Fruit fly (Drosophila melanogaster) whole organism, embryonic: ENCODE data around the gene Exn.
A peak's percentile ranks its signal among the peaks of the same experiment; 100 is the strongest.

Experiments used
- ATbp ChIP-seq: fragments of 200-800 bp; sonication (Bioruptor generic); optimal IDR thresholded peaks from 2 replicates; lab custom pipeline; 2017; ENCODE audit warnings: missing biosample characterization, mild to moderate bottlenecking, missing genetic modification characterization, missing genetic modification reagents
- CG10321 ChIP-seq: fragments of 200-800 bp; sonication (Bioruptor generic); IDR thresholded peaks from 2 replicates; pipeline ENCODE4 v1.3.6; 2022; ENCODE audit warnings: missing biosample characterization, missing genetic modification characterization
- CG11398 ChIP-seq: fragments of 200-800 bp; sonication (Bioruptor generic); optimal IDR thresholded peaks from 2 replicates; lab custom pipeline; 2016; ENCODE audit warnings: missing biosample characterization, missing genetic modification characterization
- CG12104 ChIP-seq: fragments of 200-800 bp; sonication (Bioruptor generic); optimal IDR thresholded peaks from 3 replicates; lab custom pipeline; 2016; ENCODE audit warnings: missing biosample characterization, missing genetic modification characterization
- CG12155 ChIP-seq: fragments of 200-800 bp; sonication (Bioruptor generic); optimal IDR thresholded peaks from 3 replicates; lab custom pipeline; 2016; ENCODE audit warnings: missing biosample characterization, missing genetic modification characterization
- CG1233 ChIP-seq: fragments of 200-800 bp; sonication (Bioruptor generic); optimal IDR thresholded peaks from 4 replicates; lab custom pipeline; 2018; ENCODE audit warnings: missing biosample characterization, mild to moderate bottlenecking, missing genetic modification characterization
- CG13624 ChIP-seq: fragments of 200-800 bp; sonication (Bioruptor generic); optimal IDR thresholded peaks from 2 replicates; lab custom pipeline; 2016; ENCODE audit warnings: missing biosample characterization, missing genetic modification characterization
- CG14667 ChIP-seq: fragments of 200-800 bp; sonication (Bioruptor generic); IDR thresholded peaks from 2 replicates; pipeline ENCODE4 v1.3.6; 2022; ENCODE audit warnings: missing biosample characterization, missing genetic modification characterization
- CG14860 ChIP-seq: fragments of 200-800 bp; sonication (Bioruptor generic); IDR thresholded peaks from 3 replicates; pipeline ENCODE4 v1.3.6; 2022; ENCODE audit warnings: missing biosample characterization, missing genetic modification characterization; ENCODE audit not compliant: partially characterized antibody
- CG15696 ChIP-seq: fragments of 200-800 bp; sonication (Bioruptor generic); optimal IDR thresholded peaks from 2 replicates; lab custom pipeline; 2019; ENCODE audit warnings: missing biosample characterization, mild to moderate bottlenecking, missing genetic modification characterization, moderate library complexity
- CG16779 ChIP-seq: fragments of 200-800 bp; sonication (Bioruptor generic); IDR thresholded peaks from 2 replicates; pipeline ENCODE4 v1.3.6; 2022; ENCODE audit warnings: missing biosample characterization, missing genetic modification characterization
- CG16813 ChIP-seq: fragments of 200-800 bp; sonication (Bioruptor generic); IDR thresholded peaks from 3 replicates; pipeline ENCODE4 v1.3.6; 2022; ENCODE audit warnings: missing biosample characterization, missing genetic modification characterization; ENCODE audit not compliant: partially characterized antibody
- CG17612 ChIP-seq: fragments of 200-800 bp; sonication (Bioruptor generic); IDR thresholded peaks from 2 replicates; pipeline ENCODE4 v1.3.6; 2022; ENCODE audit warnings: missing biosample characterization, missing genetic modification characterization
- CG1792 ChIP-seq: fragments of 200-800 bp; sonication (Bioruptor generic); optimal IDR thresholded peaks from 2 replicates; lab custom pipeline; 2016; ENCODE audit warnings: missing biosample characterization, missing genetic modification characterization
- CG2116 ChIP-seq: fragments of 200-800 bp; sonication (Bioruptor generic); optimal IDR thresholded peaks from 3 replicates; lab custom pipeline; 2018; ENCODE audit warnings: missing biosample characterization, mild to moderate bottlenecking, missing genetic modification characterization
- CG32772 ChIP-seq: fragments of 200-800 bp; sonication (Bioruptor generic); IDR thresholded peaks from 2 replicates; pipeline ENCODE4 v1.3.6; 2022; ENCODE audit warnings: missing biosample characterization, missing genetic modification characterization
- CG4730 ChIP-seq: fragments of 200-800 bp; sonication (Bioruptor generic); IDR thresholded peaks from 2 replicates; pipeline ENCODE4 v1.3.6; 2022; ENCODE audit warnings: missing biosample characterization, missing genetic modification characterization
- CG6689 ChIP-seq: fragments of 200-800 bp; sonication (Bioruptor generic); IDR thresholded peaks from 2 replicates; pipeline ENCODE4 v1.3.6; 2022; ENCODE audit warnings: missing biosample characterization, missing genetic modification characterization
- CG9609 ChIP-seq: fragments of 200-800 bp; sonication (Bioruptor generic); optimal IDR thresholded peaks from 3 replicates; lab custom pipeline; 2016; ENCODE audit warnings: missing biosample characterization, missing genetic modification characterization
- CrebB ChIP-seq: fragments of 200-800 bp; sonication (Bioruptor generic); optimal IDR thresholded peaks from 3 replicates; lab custom pipeline; 2018; ENCODE audit warnings: missing biosample characterization, mild to moderate bottlenecking, missing genetic modification characterization
- D19A ChIP-seq: fragments of 200-800 bp; optimal IDR thresholded peaks from 3 replicates; lab custom pipeline; 2019; ENCODE audit warnings: missing biosample characterization, mild to moderate bottlenecking, missing genetic modification characterization, moderate library complexity
- Fer3 ChIP-seq: fragments of 200-800 bp; sonication (Bioruptor generic); optimal IDR thresholded peaks from 2 replicates; lab custom pipeline; 2018; ENCODE audit warnings: missing biosample characterization, mild to moderate bottlenecking, missing genetic modification characterization, moderate library complexity
- HLH54F ChIP-seq: fragments of 200-800 bp; sonication (Bioruptor generic); optimal IDR thresholded peaks from 3 replicates; lab custom pipeline; 2016; ENCODE audit warnings: missing biosample characterization, missing genetic modification characterization
- Hmx ChIP-seq: fragments of 200-800 bp; sonication (Bioruptor generic); optimal IDR thresholded peaks from 2 replicates; lab custom pipeline; 2016; ENCODE audit warnings: missing biosample characterization, missing genetic modification characterization
- Lim3 ChIP-seq: fragments of 200-800 bp; sonication (Bioruptor generic); IDR thresholded peaks from 2 replicates; pipeline ENCODE4 v1.3.6; 2022; ENCODE audit warnings: missing biosample characterization, missing genetic modification characterization
- Mes4 ChIP-seq: fragments of 200-800 bp; sonication (Bioruptor generic); optimal IDR thresholded peaks from 2 replicates; lab custom pipeline; 2016; ENCODE audit warnings: missing biosample characterization, missing genetic modification characterization
- NC2β ChIP-seq: fragments of 200-800 bp; sonication (Bioruptor generic); optimal IDR thresholded peaks from 2 replicates; lab custom pipeline; 2016; ENCODE audit warnings: missing biosample characterization, missing genetic modification characterization
- NK7.1 ChIP-seq: fragments of 200-800 bp; sonication (Bioruptor generic); optimal IDR thresholded peaks from 3 replicates; lab custom pipeline; 2016; ENCODE audit warnings: missing biosample characterization, missing genetic modification characterization
- Rfx ChIP-seq: fragments of 200-800 bp; sonication (Bioruptor generic); IDR thresholded peaks from 2 replicates; pipeline ENCODE4 v1.3.6; 2022; ENCODE audit warnings: missing biosample characterization, missing genetic modification characterization
- Rx ChIP-seq: fragments of 200-800 bp; sonication (Bioruptor generic); IDR thresholded peaks from 2 replicates; pipeline ENCODE4 v1.3.6; 2022; ENCODE audit warnings: missing biosample characterization, missing genetic modification characterization
- Tbp ChIP-seq: fragments of >200 bp; optimal IDR thresholded peaks from 2 replicates; lab custom pipeline; 2018; ENCODE audit warnings: missing biosample characterization, missing genetic modification characterization
- ab ChIP-seq: fragments of 200-800 bp; sonication (Bioruptor generic); optimal IDR thresholded peaks from 2 replicates; lab custom pipeline; 2016; ENCODE audit warnings: missing biosample characterization, missing genetic modification characterization
- aop ChIP-seq: fragments of 200-800 bp; sonication (Bioruptor generic); IDR thresholded peaks from 2 replicates; pipeline ENCODE4 v1.3.6; 2022; ENCODE audit warnings: missing biosample characterization, missing genetic modification characterization
- ara ChIP-seq: fragments of 200-800 bp; sonication (Bioruptor generic); IDR thresholded peaks from 2 replicates; pipeline ENCODE4 v1.3.6; 2022; ENCODE audit warnings: missing biosample characterization, missing genetic modification characterization
- bcd ChIP-seq: fragments of 200-800 bp; sonication (Bioruptor generic); optimal IDR thresholded peaks from 2 replicates; lab custom pipeline; 2017; ENCODE audit warnings: missing biosample characterization, mild to moderate bottlenecking, missing genetic modification characterization
- cato ChIP-seq: fragments of 200-800 bp; sonication (Bioruptor generic); optimal IDR thresholded peaks from 2 replicates; lab custom pipeline; 2016; ENCODE audit warnings: missing biosample characterization, missing genetic modification characterization, borderline replicate concordance
- dysf ChIP-seq: fragments of 200-800 bp; sonication (Bioruptor generic); IDR thresholded peaks from 3 replicates; pipeline ENCODE4 v1.3.6; 2022; ENCODE audit warnings: missing biosample characterization, missing genetic modification characterization
- en ChIP-seq: fragments of 200-800 bp; sonication (Bioruptor generic); optimal IDR thresholded peaks from 2 replicates; lab custom pipeline; 2016; ENCODE audit warnings: missing biosample characterization, missing genetic modification characterization
- fd64A ChIP-seq: fragments of 200-800 bp; sonication (Bioruptor generic); optimal IDR thresholded peaks from 3 replicates; lab custom pipeline; 2018; ENCODE audit warnings: missing biosample characterization, mild to moderate bottlenecking, missing genetic modification characterization
- gcm ChIP-seq: fragments of 200-800 bp; sonication (Bioruptor generic); optimal IDR thresholded peaks from 2 replicates; lab custom pipeline; 2019; ENCODE audit warnings: missing biosample characterization, mild to moderate bottlenecking, missing genetic modification characterization, moderate library complexity
- ham ChIP-seq: fragments of 200-800 bp; sonication (Bioruptor generic); IDR thresholded peaks from 2 replicates; pipeline ENCODE4 v1.3.6; 2022; ENCODE audit warnings: missing biosample characterization, missing genetic modification characterization
- insv ChIP-seq, 2 experiments: fragments of 200-800 bp; sonication (Bioruptor generic); optimal IDR thresholded peaks; 3 replicates each; lab custom pipeline; 2016 to 2018; ENCODE audit warnings: missing biosample characterization in 2 of 2, missing genetic modification characterization in 2 of 2
- lbe ChIP-seq: fragments of 200-800 bp; sonication (Bioruptor generic); optimal IDR thresholded peaks from 2 replicates; lab custom pipeline; 2016; ENCODE audit warnings: missing biosample characterization, mild to moderate bottlenecking, missing genetic modification characterization
- lola ChIP-seq, 3 experiments: fragments of >200 bp in 2 of 3; fragments of 200-800 bp in 1 of 3; sonication (Bioruptor generic) in 1 of 3; optimal IDR thresholded peaks; 2 replicates each; lab custom pipeline; 2017 to 2019; ENCODE audit warnings: missing biosample characterization in 3 of 3, missing genetic modification characterization in 3 of 3, mild to moderate bottlenecking in 1 of 3, moderate library complexity in 1 of 3
- luna ChIP-seq: fragments of 200-800 bp; sonication (Bioruptor generic); optimal IDR thresholded peaks from 2 replicates; lab custom pipeline; 2016; ENCODE audit warnings: missing biosample characterization, missing genetic modification characterization
- pan ChIP-seq, 4 experiments: fragments of >200 bp in 3 of 4; fragments of 200-800 bp in 1 of 4; sonication (Bioruptor generic) in 1 of 4; optimal IDR thresholded peaks in 3 of 4; IDR thresholded peaks in 1 of 4; 2 replicates each; pipeline versions ENCODE4 v1.3.6 to Lab custom; 2017 to 2022; ENCODE audit warnings: missing biosample characterization in 2 of 4, missing genetic modification characterization in 2 of 4, mixed read lengths in 1 of 4
- peb ChIP-seq: fragments of 200-800 bp; sonication (Bioruptor generic); IDR thresholded peaks from 2 replicates; pipeline ENCODE4 v1.3.6; 2022; ENCODE audit warnings: missing biosample characterization, missing genetic modification characterization
- pho ChIP-seq: fragments of 200-800 bp; sonication (Bioruptor generic); optimal IDR thresholded peaks from 2 replicates; lab custom pipeline; 2016; ENCODE audit warnings: missing biosample characterization, missing genetic modification characterization
- pita ChIP-seq: fragments of 200-800 bp; sonication (Bioruptor generic); optimal IDR thresholded peaks from 2 replicates; lab custom pipeline; 2017; ENCODE audit warnings: missing biosample characterization, mild to moderate bottlenecking, missing genetic modification characterization
- sens ChIP-seq: fragments of 200-800 bp; sonication (Bioruptor generic); peaks from one replicate; lab custom pipeline; 2016; ENCODE audit warnings: missing biosample characterization, missing genetic modification characterization
- trh ChIP-seq: fragments of 200-800 bp; sonication (Bioruptor generic); optimal IDR thresholded peaks from 2 replicates; lab custom pipeline; 2016; ENCODE audit warnings: missing biosample characterization, missing genetic modification characterization
- vfl ChIP-seq: fragments of 200-800 bp; sonication (Bioruptor generic); optimal IDR thresholded peaks from 2 replicates; lab custom pipeline; 2016; ENCODE audit warnings: missing biosample characterization, missing genetic modification characterization

Gene Exn

dm6 chr3L:17007041-17007471, 37.2 kb downstream of the Exn start (continued):
- TF ChIP-seq pan (optimal IDR thresholded peaks at IDR 0.05; lab: Kevin White, UChicago) (no peak), pan (GFP tag; optimal IDR thresholded peaks at IDR 0.05 in 1 of 2, IDR thresholded peaks at IDR 0.05 in 1 of 2) (peak in 1 of 2 experiments; percentile 32), insv (GFP tag; optimal IDR thresholded peaks at IDR 0.05; lab: Kevin White, UChicago) (no peak), sens (no peak), CG4730 (no peak), CG16779 (GFP tag; lab: Robert Waterston, UW) (no peak), dysf (GFP tag; lab: Robert Waterston, UW) (peak; percentile 55; the same call in 2 of the 3 replicates), CG32772 (0 out of 2 replicates have a peak, but pooled peaks have one; percentile 36), vfl (GFP tag; lab: Kevin White, UChicago) (no peak), Mes4 (GFP tag; lab: Kevin White, UChicago) (no peak), NK7.1 (GFP tag; lab: Kevin White, UChicago) (no peak), bcd (GFP tag; lab: Kevin White, UChicago) (peak; percentile 25), CG12155 (GFP tag; lab: Kevin White, UChicago) (peak; percentile 9), ham (GFP tag; lab: Robert Waterston, UW) (no peak), CG15696 (tag; lab: Kevin White, UChicago) (no peak), ab (no peak), ara (no peak), trh (GFP tag; lab: Kevin White, UChicago) (no peak), CG14860 (GFP tag; lab: Robert Waterston, UW) (no peak), fd64A (no peak), en (no peak), D19A (tag; lab: Kevin White, UChicago) (peak; percentile 13), Fer3 (tag; lab: Kevin White, UChicago) (peak; percentile 26), CG9609 (GFP tag; lab: Kevin White, UChicago) (no peak), cato (GFP tag; lab: Kevin White, UChicago) (no peak), gcm (GFP tag; lab: Kevin White, UChicago) (no peak), luna (no peak), Rx (GFP tag; lab: Robert Waterston, UW) (0 out of 2 replicates have a peak, but pooled peaks have one; percentile 28), CG17612 (GFP tag; lab: Robert Waterston, UW) (peak; percentile 57; the same call in 1 of the 2 replicates), CG13624 (GFP tag; lab: Kevin White, UChicago) (no peak), CG1233 (no peak), peb (0 out of 2 replicates have a peak, but pooled peaks have one; percentile 16), NC2β (GFP tag; lab: Kevin White, UChicago) (no peak), ATbp (GFP tag; lab: Kevin White, UChicago) (no peak), CG2116 (no peak), Lim3 (GFP tag; lab: Robert Waterston, UW) (no peak), lola (GFP tag; optimal IDR thresholded peaks at IDR 0.05; lab: Kevin White, UChicago) (no peak), pho (GFP tag; lab: Kevin White, UChicago) (no peak), CrebB (tag; lab: Kevin White, UChicago) (no peak), Rfx (GFP tag; lab: Robert Waterston, UW) (peak; percentile 69), Hmx (GFP tag; lab: Kevin White, UChicago) (no peak), Tbp (GFP tag; lab: Kevin White, UChicago) (no peak), CG12104 (no peak), aop (no peak), CG1792 (no peak), CG6689 (GFP tag; lab: Robert Waterston, UW) (peak; percentile 55), lbe (GFP tag; lab: Kevin White, UChicago) (peak; percentile 19), HLH54F (GFP tag; lab: Kevin White, UChicago) (no peak), CG14667 (GFP tag; lab: Robert Waterston, UW) (0 out of 2 replicates have a peak, but pooled peaks have one; percentile 15), pita (GFP tag; lab: Kevin White, UChicago) (no peak), CG10321 (GFP tag; lab: Robert Waterston, UW) (no peak), CG16813 (GFP tag; lab: Robert Waterston, UW) (no peak), CG11398 (GFP tag; lab: Kevin White, UChicago) (no peak)
